Worm (Caenorhabditis elegans): ENCODE measurements around the gene tig-3.

- no peak for TF ChIP-seq ama-1 (optimal IDR thresholded peaks at IDR 0.05)
- TF ChIP-seq ceh-45 (GFP tag; IDR thresholded peaks at IDR 0.05), result no peak
- TF ChIP-seq ceh-6 (GFP tag; optimal IDR thresholded peaks at IDR 0.05), result no peak
- TF ChIP-seq pqm-1 (tag; optimal IDR thresholded peaks at IDR 0.05), result no peak
- no peak for TF ChIP-seq ceh-2 (tag; optimal IDR thresholded peaks at IDR 0.05)
- TF ChIP-seq lin-11 (tag; optimal IDR thresholded peaks at IDR 0.05), result no peak
- TF ChIP-seq K02D7.2 (tag; optimal IDR thresholded peaks at IDR 0.05), result no peak
- TF ChIP-seq T23F11.4 (GFP tag; optimal IDR thresholded peaks at IDR 0.05), result no peak
- TF ChIP-seq nhr-11 (tag; optimal IDR thresholded peaks at IDR 0.05), result no peak
- TF ChIP-seq tbx-7 (tag; optimal IDR thresholded peaks at IDR 0.05), result no peak
- no peak for TF ChIP-seq nfya-1 (tag; optimal IDR thresholded peaks at IDR 0.05)
- no peak for TF ChIP-seq C38D4.7 (GFP tag; optimal IDR thresholded peaks at IDR 0.05)
- no peak for TF ChIP-seq zip-5 (tag; optimal IDR thresholded peaks at IDR 0.05)
Observed at ce11 chrII:15235597-15235996, 16.0 kb downstream of the tig-3 start.

Data from whole organism, late embryonic.